Fruit fly (Drosophila melanogaster): ENCODE results near the gene Chchd3.

Gene Chchd3

DNA sequence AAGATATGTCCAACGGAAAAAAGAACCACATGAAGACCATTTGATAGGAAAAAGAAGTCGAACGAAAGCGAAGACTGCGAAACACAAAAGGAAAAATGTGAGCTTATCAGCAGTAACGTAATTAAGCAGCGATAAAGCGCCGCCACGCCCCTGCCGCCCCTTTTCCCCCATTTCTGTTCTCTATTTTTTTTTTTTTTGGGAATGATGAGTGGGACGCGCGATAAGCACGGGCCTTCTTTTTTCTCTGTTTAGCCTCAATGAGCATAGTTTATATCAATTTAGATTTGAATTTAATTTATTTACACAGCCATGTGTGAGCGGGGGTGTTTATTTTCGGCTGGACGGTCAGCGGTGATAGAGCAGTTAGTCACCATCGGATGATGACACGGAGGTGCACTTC, 43.6 kb downstream of the Chchd3 start:
- TF ChIP-seq pad (GFP tag; optimal IDR thresholded peaks at IDR 0.05) = no peak

DNA sequence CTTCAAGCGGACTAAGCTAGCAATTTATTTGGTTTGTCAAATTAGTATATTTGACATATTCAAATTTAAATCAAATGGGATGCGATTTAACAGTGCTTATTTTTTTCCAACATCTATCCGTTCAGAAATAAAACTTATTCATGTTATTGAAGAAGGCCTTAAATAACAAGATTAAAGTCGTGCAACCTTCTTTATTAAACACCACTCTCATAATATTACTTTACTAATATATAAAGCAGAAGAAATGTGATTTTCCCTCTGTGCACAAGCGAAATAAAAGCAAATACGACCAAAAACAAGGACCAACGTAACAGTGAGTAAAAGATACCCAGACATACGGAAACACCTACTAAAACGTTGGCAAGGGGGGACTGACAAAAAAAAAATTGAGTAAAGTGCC, 47.1 kb downstream of the Chchd3 start:
- TF ChIP-seq CG7045 (GFP tag; optimal IDR thresholded peaks at IDR 0.05) (no peak), CG5204 (GFP tag; optimal IDR thresholded peaks at IDR 0.05) (no peak), CG14711 (tag; optimal IDR thresholded peaks at IDR 0.05) (no peak), CG11617 (GFP tag; optimal IDR thresholded peaks at IDR 0.05) (no peak), CG7101 (tag; optimal IDR thresholded peaks at IDR 0.05) (no peak), CG1620 (GFP tag; optimal IDR thresholded peaks at IDR 0.05) (no peak), pad (GFP tag; optimal IDR thresholded peaks at IDR 0.05) (no peak), CG33017 (tag; optimal IDR thresholded peaks at IDR 0.05) (no peak), kay (GFP tag; ENCODE audit: borderline replicate concordance) (no peak), Mnt (GFP tag; optimal IDR thresholded peaks at IDR 0.05) (no peak), ovo (GFP tag; optimal IDR thresholded peaks at IDR 0.05) (no peak), Crg-1 (GFP tag; optimal IDR thresholded peaks at IDR 0.05) (no peak), Clk (GFP tag; optimal IDR thresholded peaks at IDR 0.05) (no peak), bab1 (GFP tag; optimal IDR thresholded peaks at IDR 0.05) (no peak), tj (GFP tag; optimal IDR thresholded peaks at IDR 0.05) (no peak), cnc (optimal IDR thresholded peaks at IDR 0.05) (no peak), toe (GFP tag; optimal IDR thresholded peaks at IDR 0.05) (no peak), CG12768 (GFP tag; optimal IDR thresholded peaks at IDR 0.05) (no peak), Hr96 (GFP tag; optimal IDR thresholded peaks at IDR 0.05) (no peak)
